Worm (Caenorhabditis elegans) whole organism, L2 larva: Measurements from ENCODE around the gene C27D9.1.

Source experiments
- C34F6.9 ChIP-seq: fragments of 150-350 bp; optimal IDR thresholded peaks from 2 replicates; lab custom pipeline; 2014; ENCODE audit warnings: missing biosample characterization, missing genetic modification characterization
- F13H6.1 ChIP-seq: sonication (generic microtip); optimal IDR thresholded peaks from 2 replicates; lab custom pipeline; 2016; ENCODE audit warnings: missing genetic modification characterization, missing compliant biosample characterization
- R02D3.7 ChIP-seq: fragments of 150-350 bp; optimal IDR thresholded peaks from 2 replicates; lab custom pipeline; 2014; ENCODE audit warnings: missing biosample characterization, missing genetic modification characterization
- Y55F3AM.14 ChIP-seq: fragments of 200-800 bp; sonication (Bioruptor generic); optimal IDR thresholded peaks from 2 replicates; lab custom pipeline; 2018; ENCODE audit warnings: mild to moderate bottlenecking, missing genetic modification characterization, missing compliant biosample characterization
- ZK546.5 ChIP-seq: sonication (generic microtip); optimal IDR thresholded peaks from 2 replicates; lab custom pipeline; 2017; ENCODE audit warnings: missing biosample characterization, missing genetic modification characterization
- ama-1 ChIP-seq: fragments of 150-350 bp; optimal IDR thresholded peaks from 2 replicates; lab custom pipeline; 2018; ENCODE audit warnings: inconsistent platforms
- blmp-1 ChIP-seq: sonication (generic microtip); optimal IDR thresholded peaks from 2 replicates; lab custom pipeline; 2017; ENCODE audit warnings: missing genetic modification characterization, mild to moderate bottlenecking, missing compliant biosample characterization, antibody characterized with exemption, moderate library complexity; ENCODE audit not compliant: insufficient read depth
- ceh-16 ChIP-seq: fragments of 150-350 bp; optimal IDR thresholded peaks from 2 replicates; lab custom pipeline; 2014; ENCODE audit warnings: missing biosample characterization, missing genetic modification characterization
- crh-2 ChIP-seq: sonication (generic microtip); optimal IDR thresholded peaks from 2 replicates; lab custom pipeline; 2017; ENCODE audit warnings: missing biosample characterization, missing genetic modification characterization
- elt-3 ChIP-seq: sonication (generic microtip); optimal IDR thresholded peaks from 2 replicates; lab custom pipeline; 2017; ENCODE audit warnings: missing biosample characterization, missing genetic modification characterization
- fos-1 ChIP-seq: fragments of 150-350 bp; optimal IDR thresholded peaks from 2 replicates; lab custom pipeline; 2014; ENCODE audit warnings: missing biosample characterization, missing genetic modification characterization
- lin-13 ChIP-seq: fragments of 150-350 bp; optimal IDR thresholded peaks from 2 replicates; lab custom pipeline; 2014; ENCODE audit warnings: missing biosample characterization, missing genetic modification reagents, missing genetic modification characterization
- lsy-2 ChIP-seq, 2 experiments: fragments of 150-350 bp in 1 of 2; sonication (generic microtip) in 1 of 2; optimal IDR thresholded peaks; 2 replicates each; lab custom pipeline; 2014 to 2017; ENCODE audit warnings: missing biosample characterization in 2 of 2, missing genetic modification characterization in 2 of 2
- mab-5 ChIP-seq: fragments of 150-350 bp; optimal IDR thresholded peaks from 2 replicates; lab custom pipeline; 2014; ENCODE audit warnings: missing biosample characterization, missing genetic modification characterization
- nhr-10 ChIP-seq: sonication (generic microtip); optimal IDR thresholded peaks from 2 replicates; lab custom pipeline; 2017; ENCODE audit warnings: missing biosample characterization, missing genetic modification characterization
- nhr-129 ChIP-seq: fragments of 150-350 bp; optimal IDR thresholded peaks from 2 replicates; lab custom pipeline; 2014; ENCODE audit warnings: missing biosample characterization, missing genetic modification characterization
- nhr-21 ChIP-seq: fragments of 150-350 bp; optimal IDR thresholded peaks from 2 replicates; lab custom pipeline; 2014; ENCODE audit warnings: missing biosample characterization, missing genetic modification characterization
- nhr-23 ChIP-seq: fragments of 150-350 bp; optimal IDR thresholded peaks from 2 replicates; lab custom pipeline; 2014; ENCODE audit warnings: missing biosample characterization, missing genetic modification reagents, missing genetic modification characterization
- nhr-237 ChIP-seq: fragments of 150-350 bp; optimal IDR thresholded peaks from 2 replicates; lab custom pipeline; 2014; ENCODE audit warnings: missing biosample characterization, missing genetic modification characterization
- nhr-25 ChIP-seq: fragments of 150-350 bp; sonication (generic microtip); optimal IDR thresholded peaks from 3 replicates; lab custom pipeline; 2014; ENCODE audit warnings: missing biosample characterization, missing genetic modification characterization
- nhr-6 ChIP-seq: fragments of 150-350 bp; optimal IDR thresholded peaks from 2 replicates; lab custom pipeline; 2014; ENCODE audit warnings: missing biosample characterization, missing genetic modification characterization
- nhr-77 ChIP-seq: fragments of 150-350 bp; optimal IDR thresholded peaks from 2 replicates; lab custom pipeline; 2014; ENCODE audit warnings: missing biosample characterization, missing genetic modification characterization
- peb-1 ChIP-seq: fragments of 150-350 bp; optimal IDR thresholded peaks from 2 replicates; lab custom pipeline; 2014; ENCODE audit warnings: missing biosample characterization, missing genetic modification characterization
- skn-1 ChIP-seq: sonication (generic microtip); optimal IDR thresholded peaks from 2 replicates; lab custom pipeline; 2017; ENCODE audit warnings: missing biosample characterization, missing genetic modification characterization
- sma-3 ChIP-seq: sonication (generic microtip); optimal IDR thresholded peaks from 2 replicates; lab custom pipeline; 2016; ENCODE audit warnings: missing genetic modification reagents, missing genetic modification characterization, missing compliant biosample characterization
- sma-9 ChIP-seq, 2 experiments: fragments of 150-350 bp in 1 of 2; sonication (generic microtip) in 1 of 2; optimal IDR thresholded peaks; 2 replicates each; lab custom pipeline; 2014 to 2016; ENCODE audit warnings: missing genetic modification characterization in 2 of 2, mild to moderate bottlenecking in 1 of 2, missing biosample characterization in 1 of 2, missing compliant biosample characterization in 1 of 2, missing genetic modification reagents in 1 of 2, moderate library complexity in 1 of 2
- snpc-4 ChIP-seq: fragments of 150-350 bp; optimal IDR thresholded peaks from 2 replicates; lab custom pipeline; 2014; ENCODE audit warnings: missing biosample characterization, missing genetic modification characterization
- unc-39 ChIP-seq: fragments of 150-350 bp; optimal IDR thresholded peaks from 2 replicates; lab custom pipeline; 2014; ENCODE audit warnings: missing biosample characterization, missing genetic modification characterization
- ztf-11 ChIP-seq: sonication (generic microtip); optimal IDR thresholded peaks from 2 replicates; lab custom pipeline; 2017; ENCODE audit warnings: missing biosample characterization, missing genetic modification characterization

C27D9.1 gene

DNA sequence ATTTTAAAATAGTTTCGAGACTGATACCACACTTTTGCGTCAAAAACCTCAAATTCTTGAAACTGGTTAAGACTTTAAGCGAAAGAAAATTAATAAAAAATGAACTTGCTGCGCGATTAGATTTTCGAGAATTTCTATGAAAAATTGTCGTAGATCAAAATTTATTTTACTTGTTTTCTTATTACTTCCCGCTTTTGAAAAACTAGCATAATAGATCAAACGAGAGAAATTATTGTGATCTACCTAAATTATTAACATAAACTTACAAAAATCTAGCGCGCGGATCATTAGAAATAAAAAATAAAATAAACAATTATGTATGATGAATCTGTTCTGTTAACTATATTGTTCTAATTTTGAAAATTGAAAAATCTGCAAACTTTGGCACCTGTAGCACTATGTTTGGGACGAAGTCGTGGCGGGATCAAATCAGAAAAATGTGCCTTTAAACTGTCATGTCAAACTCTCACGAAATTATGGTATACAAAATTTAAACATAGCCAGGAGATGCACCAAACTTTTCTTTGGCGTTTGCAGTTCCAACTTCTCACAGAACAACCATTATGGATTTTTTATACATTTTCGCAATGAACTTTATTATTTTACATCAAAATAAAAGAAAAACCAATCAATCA, 26.3 kb upstream of the C27D9.1 start:
- TF ChIP-seq unc-39 (tag; lab: Kevin White, UChicago) (no peak), ama-1 (lab: Kevin White, UChicago) (no peak), nhr-21 (tag; lab: Kevin White, UChicago) (no peak), ztf-11 (no peak)

DNA sequence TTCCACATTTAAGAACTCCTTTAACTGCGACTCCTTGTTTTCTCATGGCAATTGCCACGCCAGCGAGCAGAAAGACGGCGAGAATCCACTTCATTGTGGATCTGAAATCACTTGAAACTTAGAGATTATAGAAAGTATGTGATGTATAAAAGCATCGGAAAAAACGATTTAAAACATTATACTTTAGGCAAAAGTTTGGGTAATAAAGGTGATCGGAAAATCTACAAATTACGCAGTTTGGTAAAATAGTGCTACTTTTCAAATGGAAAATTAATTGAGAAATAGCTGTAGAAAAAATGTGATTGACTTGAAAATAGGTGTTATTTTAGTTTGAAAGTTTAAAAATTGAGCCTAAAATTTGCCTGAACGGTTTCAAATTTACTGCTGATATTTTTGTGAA, 25.4 kb upstream of the C27D9.1 start, which contains the start of gene ttr-41:
Gene ttr-41 (minus strand): TSS at position 101 of the 400 bp plus-strand sequence.
- TF ChIP-seq nhr-25 (no peak), nhr-237 (tag; lab: Kevin White, UChicago) (no peak)

DNA sequence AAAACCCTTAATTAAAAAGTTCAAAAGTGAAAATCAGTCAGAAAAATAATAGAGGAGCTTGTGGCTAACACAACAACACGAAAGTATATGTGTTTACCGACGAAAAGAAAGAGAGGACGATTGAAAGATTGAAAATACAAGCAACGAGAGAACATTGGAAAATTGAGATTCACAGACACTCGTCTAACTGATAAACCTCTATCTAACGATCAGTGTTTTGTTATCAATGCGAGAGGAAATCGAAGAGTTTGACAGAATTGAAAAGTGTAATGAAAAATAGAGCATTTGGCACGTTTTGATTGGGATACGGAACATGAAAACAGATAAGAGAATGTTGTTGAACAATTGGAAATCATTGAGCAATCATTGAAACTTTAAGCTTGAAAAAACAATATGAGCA, 24.5 kb upstream of the C27D9.1 start:
- TF ChIP-seq Y55F3AM.14 (no peak), nhr-129 (tag; lab: Kevin White, UChicago) (peak; percentile 72), sma-9 (GFP tag; optimal IDR thresholded peaks at IDR 0.05; lab: Kevin White, UChicago) (peak; percentile 65), sma-9 (tag; optimal IDR thresholded peaks at IDR 0.05; lab: Kevin White, UChicago) (no peak), peb-1 (tag; lab: Kevin White, UChicago) (no peak), C34F6.9 (tag; lab: Kevin White, UChicago) (peak; percentile 46), ZK546.5 (tag; lab: Kevin White, UChicago) (no peak), lin-13 (GFP tag; lab: Kevin White, UChicago) (no peak), nhr-77 (no peak), elt-3 (tag; lab: Kevin White, UChicago) (no peak), F13H6.1 (tag; lab: Kevin White, UChicago) (peak; percentile 65), lsy-2 (tag; optimal IDR thresholded peaks at IDR 0.05; lab: Kevin White, UChicago) (peak in 1 of 2 experiments; percentile 61), nhr-21 (tag; lab: Kevin White, UChicago) (no peak), crh-2 (tag; lab: Kevin White, UChicago) (peak; percentile 76), mab-5 (tag; lab: Kevin White, UChicago) (no peak), R02D3.7 (tag; lab: Kevin White, UChicago) (no peak), fos-1 (peak; percentile 95), sma-3 (GFP tag; lab: Kevin White, UChicago) (peak; percentile 3), snpc-4 (tag; lab: Kevin White, UChicago) (no peak), nhr-25 (no peak)

DNA sequence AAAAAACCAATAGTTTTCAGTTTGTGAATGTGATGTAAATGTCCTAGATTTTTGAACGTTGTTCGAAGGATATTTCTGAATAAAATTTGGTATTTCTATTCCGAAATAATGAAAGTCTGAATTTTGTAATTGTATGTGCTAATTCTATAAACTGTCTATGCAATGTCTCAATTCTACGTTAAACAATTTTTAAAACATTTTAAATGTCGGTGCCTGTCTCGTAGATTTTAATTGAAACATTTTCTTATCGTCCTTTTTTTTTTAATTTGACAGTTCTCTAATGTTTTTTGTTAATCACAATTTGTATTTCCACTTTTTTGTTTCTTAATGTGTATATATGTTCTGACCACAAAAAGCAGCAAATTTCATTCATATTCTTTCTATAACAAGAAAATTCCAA, 23.5 kb upstream of the C27D9.1 start, which contains the start of gene F41C3.7:
Gene F41C3.7 (plus strand): TSS at position 301 of the 400 bp plus-strand sequence.
- TF ChIP-seq C34F6.9 (tag; lab: Kevin White, UChicago): no peak
- no peak for TF ChIP-seq mab-5 (tag; lab: Kevin White, UChicago)
- TF ChIP-seq skn-1: no peak
- TF ChIP-seq nhr-10 (tag; lab: Kevin White, UChicago): no peak
- TF ChIP-seq lsy-2 (tag; optimal IDR thresholded peaks at IDR 0.05; lab: Kevin White, UChicago): no peak
- no peak for TF ChIP-seq fos-1
- no peak for TF ChIP-seq sma-9 (GFP tag; optimal IDR thresholded peaks at IDR 0.05; lab: Kevin White, UChicago)
- TF ChIP-seq sma-9 (tag; optimal IDR thresholded peaks at IDR 0.05; lab: Kevin White, UChicago): no peak
- no peak for TF ChIP-seq nhr-23 (tag; lab: Kevin White, UChicago)

- no peak for TF ChIP-seq ZK546.5 (tag; lab: Kevin White, UChicago)
- TF ChIP-seq unc-39 (tag; lab: Kevin White, UChicago): no peak
- TF ChIP-seq ceh-16: no peak
- TF ChIP-seq C34F6.9 (tag; lab: Kevin White, UChicago): no peak
- no peak for TF ChIP-seq nhr-77
- TF ChIP-seq sma-3 (GFP tag; lab: Kevin White, UChicago): no peak
- TF ChIP-seq nhr-23 (tag; lab: Kevin White, UChicago): no peak
These were observed 19.4 kb upstream of the C27D9.1 start, which contains the start of gene F41C3.11 for ce11 chrII:4733848-4734247. F41C3.11 (minus strand) TSS chrII:4733948.

DNA sequence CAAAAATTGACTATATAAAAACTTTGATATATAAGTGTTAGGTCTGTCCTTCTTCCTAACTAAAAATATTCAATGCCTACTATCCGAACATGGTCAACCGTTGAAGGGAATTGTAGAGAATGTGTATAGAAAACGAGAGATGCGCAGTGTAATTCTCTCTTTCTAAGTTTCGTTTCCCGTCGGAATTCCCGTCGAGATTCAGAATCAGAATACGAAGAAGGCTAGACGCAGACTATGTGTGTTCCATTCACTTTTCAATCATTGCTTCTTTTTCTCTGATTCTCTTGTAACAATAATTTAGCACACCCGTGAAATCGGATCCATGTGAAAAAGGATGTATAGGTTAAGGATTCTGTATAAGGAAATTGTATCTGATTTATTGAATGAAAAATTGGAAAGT, 18.7 kb upstream of the C27D9.1 start:
- TF ChIP-seq ZK546.5 (tag; lab: Kevin White, UChicago): no peak
- peak; percentile 93 for TF ChIP-seq blmp-1 (tag; lab: Kevin White, UChicago)
- TF ChIP-seq nhr-25: peak; percentile 10
- TF ChIP-seq nhr-6 (tag; lab: Kevin White, UChicago): no peak
- TF ChIP-seq, all 48 proteins: peak for 2
